Worm (Caenorhabditis elegans) whole organism, young adult: Measurements from ENCODE around the gene clr-1.

Experiments
- B0336.3 ChIP-seq: fragments of 200-800 bp; sonication (Bioruptor generic); IDR thresholded peaks from 2 replicates; pipeline ENCODE4 v1.3.6; 2022; ENCODE audit warnings: missing genetic modification characterization, missing compliant biosample characterization
- F22D6.2 ChIP-seq: sonication (generic microtip); optimal IDR thresholded peaks from 2 replicates; lab custom pipeline; 2016; ENCODE audit warnings: mild to moderate bottlenecking, missing genetic modification characterization, missing compliant biosample characterization
- F57A8.1 ChIP-seq: fragments of 200-800 bp; sonication (Bioruptor generic); optimal IDR thresholded peaks from 2 replicates; lab custom pipeline; 2018; ENCODE audit warnings: mild to moderate bottlenecking, missing genetic modification characterization, moderate library complexity, missing compliant biosample characterization
- repo-1 ChIP-seq: sonication (generic microtip); optimal IDR thresholded peaks from 2 replicates; lab custom pipeline; 2017; ENCODE audit warnings: mild to moderate bottlenecking, missing genetic modification characterization, missing compliant biosample characterization
- unc-62 ChIP-seq: fragments of 150-350 bp; optimal IDR thresholded peaks from 2 replicates; lab custom pipeline; 2014; ENCODE audit warnings: missing biosample characterization, missing genetic modification reagents, missing genetic modification characterization

DNA sequence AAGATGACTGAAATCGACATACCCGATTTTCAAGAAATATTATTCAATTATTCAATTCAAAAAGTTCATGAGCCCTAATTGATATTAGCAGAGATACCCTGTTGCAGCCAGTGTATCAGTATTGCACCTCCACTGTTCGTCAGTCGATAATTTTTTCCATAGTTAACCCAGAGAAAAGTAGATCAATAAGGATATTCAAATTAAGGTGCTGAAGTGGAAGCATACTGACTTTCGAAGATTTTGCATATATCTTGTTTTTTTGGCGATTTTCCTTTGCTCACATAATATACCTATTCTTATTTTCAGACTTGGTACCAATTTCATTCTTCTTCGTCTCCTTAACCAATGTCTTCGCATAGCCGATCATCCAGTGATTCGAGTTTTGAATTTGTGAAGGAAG, 47.2 kb upstream of the clr-1 start, which contains the start of gene EEED8.15:
- TF ChIP-seq F22D6.2 (tag; lab: Kevin White, UChicago): no peak
- TF ChIP-seq B0336.3 (GFP tag; lab: Robert Waterston, UW): no peak
- TF ChIP-seq unc-62 (GFP tag; lab: Kevin White, UChicago): no peak
- no peak for TF ChIP-seq F57A8.1 (GFP tag; lab: Kevin White, UChicago)
- no peak for TF ChIP-seq repo-1
